Worm (Caenorhabditis elegans) whole organism, L4/young adult: Measurements from ENCODE around the gene grwd-1.

Experiments used
- dao-5 ChIP-seq: sonication (generic microtip); optimal IDR thresholded peaks from 2 replicates; lab custom pipeline; 2016; ENCODE audit warnings: missing genotype, missing genetic modification characterization, moderate library complexity, missing compliant biosample characterization
- him-1 ChIP-seq: sonication (generic microtip); optimal IDR thresholded peaks from 2 replicates; lab custom pipeline; 2016; ENCODE audit warnings: missing genotype, missing genetic modification reagents, missing genetic modification characterization, missing compliant biosample characterization

ce11 chrIII:5134506-5134905 is 18.8 kb upstream of the grwd-1 start:
- TF ChIP-seq dao-5 (no peak), him-1 (tag; lab: Kevin White, UChicago) (no peak)
